Worm (Caenorhabditis elegans): Measurements from ENCODE around the gene F11E6.9.

Gene F11E6.9

DNA sequence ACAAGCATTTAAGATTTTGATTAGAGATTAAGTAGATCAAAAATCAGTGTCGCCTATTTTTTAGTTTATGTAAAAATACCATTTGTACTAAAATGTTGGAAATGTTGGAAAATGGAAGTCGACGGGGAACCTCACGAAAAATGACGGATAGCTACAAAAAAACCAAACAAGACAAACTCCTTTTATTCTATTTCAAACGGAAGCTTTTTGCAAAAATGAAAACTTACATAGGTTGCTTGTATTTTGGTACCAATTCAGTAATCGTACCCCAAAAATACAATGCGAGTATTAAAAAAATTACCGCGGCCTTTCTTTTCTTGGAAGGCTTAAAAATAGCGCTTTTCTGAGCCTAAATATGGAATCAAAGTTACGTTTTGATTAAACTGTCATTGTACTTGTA is 21.1 kb downstream of the F11E6.9 start:
- TF ChIP-seq aly-2 (tag; optimal IDR thresholded peaks at IDR 0.05) (no peak), lsy-12 (tag; optimal IDR thresholded peaks at IDR 0.05) (no peak), hmg-11 (tag; optimal IDR thresholded peaks at IDR 0.05) (no peak), ztf-11 (tag; optimal IDR thresholded peaks at IDR 0.05) (no peak), nhr-237 (tag; optimal IDR thresholded peaks at IDR 0.05) (no peak), eor-1 (tag; optimal IDR thresholded peaks at IDR 0.05) (no peak), pha-4 (tag; optimal IDR thresholded peaks at IDR 0.05) (no peak), egl-27 (tag; optimal IDR thresholded peaks at IDR 0.05) (no peak), unc-62 (GFP tag; optimal IDR thresholded peaks at IDR 0.05) (no peak), skn-1 (tag; optimal IDR thresholded peaks at IDR 0.05) (no peak), ama-1 (optimal IDR thresholded peaks at IDR 0.05) (no peak), ceh-82 (tag; optimal IDR thresholded peaks at IDR 0.05) (no peak), mdl-1 (tag; optimal IDR thresholded peaks at IDR 0.05) (no peak), R02D3.7 (tag; optimal IDR thresholded peaks at IDR 0.05) (no peak), fkh-10 (GFP tag; optimal IDR thresholded peaks at IDR 0.05) (no peak), sea-2 (GFP tag; optimal IDR thresholded peaks at IDR 0.05) (no peak)

- TF ChIP-seq snpc-4 (tag; optimal IDR thresholded peaks at IDR 0.05), result no peak
- no peak for TF ChIP-seq egl-5 (tag; optimal IDR thresholded peaks at IDR 0.05)
- TF ChIP-seq ztf-4 (tag; optimal IDR thresholded peaks at IDR 0.05), result no peak
- no peak for TF ChIP-seq daf-12 (tag; optimal IDR thresholded peaks at IDR 0.05)
- no peak for TF ChIP-seq nhr-28 (tag; optimal IDR thresholded peaks at IDR 0.05)
- no peak for TF ChIP-seq elt-3 (tag; optimal IDR thresholded peaks at IDR 0.05)
These were observed 21.9 kb downstream of the F11E6.9 start for ce11 chrIV:17453200-17453599.

- TF ChIP-seq ceh-82 (tag; optimal IDR thresholded peaks at IDR 0.05) (no peak), nhr-28 (tag; optimal IDR thresholded peaks at IDR 0.05) (no peak), nhr-23 (tag; optimal IDR thresholded peaks at IDR 0.05) (no peak), lin-15B (tag; optimal IDR thresholded peaks at IDR 0.05) (no peak), jun-1 (tag; optimal IDR thresholded peaks at IDR 0.05) (no peak), hmg-11 (tag; optimal IDR thresholded peaks at IDR 0.05) (no peak), elt-2 (tag; optimal IDR thresholded peaks at IDR 0.05) (no peak), nhr-12 (tag; optimal IDR thresholded peaks at IDR 0.05) (no peak), R02D3.7 (tag; optimal IDR thresholded peaks at IDR 0.05) (no peak), mml-1 (tag; optimal IDR thresholded peaks at IDR 0.05) (no peak), nhr-77 (tag; optimal IDR thresholded peaks at IDR 0.05) (no peak), egl-27 (tag; optimal IDR thresholded peaks at IDR 0.05) (no peak), skn-1 (tag; optimal IDR thresholded peaks at IDR 0.05) (no peak), ceh-9 (tag; optimal IDR thresholded peaks at IDR 0.05) (no peak), sea-2 (GFP tag; optimal IDR thresholded peaks at IDR 0.05) (no peak), daf-12 (tag; optimal IDR thresholded peaks at IDR 0.05) (no peak), nhr-67 (tag; optimal IDR thresholded peaks at IDR 0.05) (no peak), tbx-2 (tag; optimal IDR thresholded peaks at IDR 0.05) (no peak), egl-5 (tag; optimal IDR thresholded peaks at IDR 0.05) (no peak)
These were observed 24.7 kb downstream of the F11E6.9 start, which contains the start of gene F11E6.8 for ce11 chrIV:17450443-17450842. F11E6.8 (minus strand) TSS chrIV:17450543.

ce11 chrIV:17448319-17448718 is 26.8 kb downstream of the F11E6.9 start:
- no peak for TF ChIP-seq fkh-10 (GFP tag; optimal IDR thresholded peaks at IDR 0.05)
- TF ChIP-seq pha-4 (tag; optimal IDR thresholded peaks at IDR 0.05), result peak; percentile 66

DNA sequence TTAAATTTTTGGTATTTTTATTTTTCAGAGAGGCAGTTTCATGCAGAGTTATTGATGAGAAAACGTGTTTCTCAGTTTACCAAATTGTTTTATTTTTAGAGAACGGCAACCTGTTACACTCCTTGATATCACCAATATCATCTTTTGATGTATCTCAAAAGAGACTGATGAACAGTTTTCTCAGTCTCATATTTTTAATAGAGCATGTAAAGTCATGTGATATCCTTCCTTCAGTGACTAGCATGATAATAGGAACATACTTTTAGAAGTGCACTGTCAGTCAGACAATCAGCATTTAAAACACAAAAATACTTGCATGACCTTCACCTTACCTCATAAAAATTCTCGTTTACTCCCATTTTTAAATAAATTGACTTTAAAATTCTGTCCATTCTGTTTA is 32.6 kb downstream of the F11E6.9 start, which contains the start of gene F11E6.11:
TSS of gene F11E6.11 (plus strand) at position 325 of the 400 bp plus-strand sequence.
- TF ChIP-seq pqm-1 (tag; optimal IDR thresholded peaks at IDR 0.05) (peak; percentile 6), ztf-4 (tag; optimal IDR thresholded peaks at IDR 0.05) (no peak), lin-15B (tag; optimal IDR thresholded peaks at IDR 0.05) (no peak), nhr-43 (tag; optimal IDR thresholded peaks at IDR 0.05; ENCODE audit: poor library complexity, severe bottlenecking) (peak; percentile 36), nhr-23 (tag; optimal IDR thresholded peaks at IDR 0.05) (peak; percentile 15), egl-5 (tag; optimal IDR thresholded peaks at IDR 0.05) (no peak), lin-39 (tag; optimal IDR thresholded peaks at IDR 0.05) (no peak), mml-1 (tag; optimal IDR thresholded peaks at IDR 0.05) (no peak), nfya-1 (tag; optimal IDR thresholded peaks at IDR 0.05; ENCODE audit: insufficient read depth) (no peak), hmg-11 (tag; optimal IDR thresholded peaks at IDR 0.05) (no peak), nhr-28 (tag; optimal IDR thresholded peaks at IDR 0.05) (no peak), ceh-16 (tag; optimal IDR thresholded peaks at IDR 0.05) (no peak), eor-1 (tag; optimal IDR thresholded peaks at IDR 0.05) (no peak), skn-1 (tag; optimal IDR thresholded peaks at IDR 0.05) (no peak), aly-2 (tag; optimal IDR thresholded peaks at IDR 0.05) (no peak), unc-39 (tag; optimal IDR thresholded peaks at IDR 0.05) (no peak), nhr-237 (tag; optimal IDR thresholded peaks at IDR 0.05) (no peak), unc-62 (GFP tag; optimal IDR thresholded peaks at IDR 0.05) (no peak), R02D3.7 (tag; optimal IDR thresholded peaks at IDR 0.05) (no peak), elt-2 (tag; optimal IDR thresholded peaks at IDR 0.05) (no peak), lsy-12 (tag; optimal IDR thresholded peaks at IDR 0.05) (no peak), snpc-4 (tag; optimal IDR thresholded peaks at IDR 0.05) (no peak), egl-27 (tag; optimal IDR thresholded peaks at IDR 0.05) (no peak), fkh-10 (GFP tag; optimal IDR thresholded peaks at IDR 0.05) (no peak), daf-12 (tag; optimal IDR thresholded peaks at IDR 0.05) (no peak), ztf-11 (tag; optimal IDR thresholded peaks at IDR 0.05) (no peak), elt-3 (tag; optimal IDR thresholded peaks at IDR 0.05) (no peak), nhr-76 (tag; optimal IDR thresholded peaks at IDR 0.05) (no peak), ama-1 (optimal IDR thresholded peaks at IDR 0.05) (no peak), fos-1 (tag; optimal IDR thresholded peaks at IDR 0.05) (no peak), nhr-25 (tag; optimal IDR thresholded peaks at IDR 0.05) (peak; percentile 51)

Measured in whole organism, L3 larva.